Worm (Caenorhabditis elegans) whole organism, late embryonic: Measurements from ENCODE around the gene Y116A8C.468.
A peak's percentile ranks its signal among the peaks of the same experiment; 100 is the strongest.

ENCODE experiments used
- C08G9.2 ChIP-seq: sonication (generic microtip); optimal IDR thresholded peaks from 2 replicates; lab custom pipeline; 2016; ENCODE audit warnings: mild to moderate bottlenecking, missing genetic modification characterization, moderate library complexity, missing compliant biosample characterization
- C38D4.7 ChIP-seq: fragments of 200-800 bp; sonication (Bioruptor generic); optimal IDR thresholded peaks from 2 replicates; lab custom pipeline; 2018; ENCODE audit warnings: mild to moderate bottlenecking, missing genetic modification characterization, moderate library complexity, missing compliant biosample characterization
- K02D7.2 ChIP-seq: sonication (generic microtip); optimal IDR thresholded peaks from 2 replicates; lab custom pipeline; 2017; ENCODE audit warnings: mild to moderate bottlenecking, missing genetic modification characterization, missing compliant biosample characterization
- K09A11.1 ChIP-seq: sonication (generic microtip); optimal IDR thresholded peaks from 2 replicates; lab custom pipeline; 2017; ENCODE audit warnings: antibody characterized with exemption, mild to moderate bottlenecking, missing genetic modification characterization, missing compliant biosample characterization; ENCODE audit not compliant: insufficient read depth
- Y22D7AL.16 ChIP-seq: sonication (generic microtip); optimal IDR thresholded peaks from 2 replicates; lab custom pipeline; 2016; ENCODE audit warnings: missing genetic modification characterization, missing compliant biosample characterization
- ahr-1 ChIP-seq: sonication (generic microtip); optimal IDR thresholded peaks from 2 replicates; lab custom pipeline; 2016; ENCODE audit warnings: missing genetic modification characterization, missing compliant biosample characterization
- ama-1 ChIP-seq: fragments of 150-350 bp; optimal IDR thresholded peaks from 2 replicates; lab custom pipeline; 2014
- ceh-14 ChIP-seq: sonication (generic microtip); optimal IDR thresholded peaks from 2 replicates; lab custom pipeline; 2016; ENCODE audit warnings: missing genotype, missing genetic modification characterization, missing compliant biosample characterization
- ceh-19 ChIP-seq: fragments of 200-800 bp; sonication (Bioruptor generic); optimal IDR thresholded peaks from 2 replicates; lab custom pipeline; 2018; ENCODE audit warnings: mild to moderate bottlenecking, missing genetic modification characterization, missing compliant biosample characterization
- ceh-2 ChIP-seq: sonication (generic microtip); optimal IDR thresholded peaks from 2 replicates; lab custom pipeline; 2016; ENCODE audit warnings: missing genotype, missing genetic modification characterization, missing compliant biosample characterization
- ceh-24 ChIP-seq: sonication (generic microtip); optimal IDR thresholded peaks from 2 replicates; lab custom pipeline; 2016; ENCODE audit warnings: mild to moderate bottlenecking, missing genetic modification characterization, missing compliant biosample characterization
- ceh-31 ChIP-seq: sonication (generic microtip); optimal IDR thresholded peaks from 2 replicates; lab custom pipeline; 2016; ENCODE audit warnings: missing genetic modification characterization, missing compliant biosample characterization
- ceh-34 ChIP-seq: sonication (generic microtip); optimal IDR thresholded peaks from 2 replicates; lab custom pipeline; 2016; ENCODE audit warnings: mild to moderate bottlenecking, missing genetic modification characterization, missing compliant biosample characterization
- ceh-48 ChIP-seq: sonication (generic microtip); optimal IDR thresholded peaks from 2 replicates; lab custom pipeline; 2016; ENCODE audit warnings: missing genetic modification characterization, inconsistent platforms, missing compliant biosample characterization
- ceh-6 ChIP-seq: fragments of 200-800 bp; sonication (Bioruptor generic); optimal IDR thresholded peaks from 2 replicates; lab custom pipeline; 2018; ENCODE audit warnings: mild to moderate bottlenecking, missing genetic modification characterization, missing compliant biosample characterization
- che-1 ChIP-seq: sonication (generic microtip); optimal IDR thresholded peaks from 2 replicates; lab custom pipeline; 2016; ENCODE audit warnings: mild to moderate bottlenecking, missing genetic modification characterization, missing compliant biosample characterization
- dmd-4 ChIP-seq: sonication (generic microtip); optimal IDR thresholded peaks from 2 replicates; lab custom pipeline; 2016; ENCODE audit warnings: borderline replicate concordance, missing genetic modification characterization, missing compliant biosample characterization
- elt-4 ChIP-seq: sonication (generic microtip); optimal IDR thresholded peaks from 2 replicates; lab custom pipeline; 2016; ENCODE audit warnings: missing genetic modification characterization, missing compliant biosample characterization
- ets-4 ChIP-seq: sonication (generic microtip); optimal IDR thresholded peaks from 2 replicates; lab custom pipeline; 2016; ENCODE audit warnings: missing genetic modification characterization, missing compliant biosample characterization
- eyg-1 ChIP-seq: sonication (generic microtip); optimal IDR thresholded peaks from 2 replicates; lab custom pipeline; 2016; ENCODE audit warnings: missing genotype, missing genetic modification characterization, missing compliant biosample characterization
- fax-1 ChIP-seq: sonication (generic microtip); optimal IDR thresholded peaks from 2 replicates; lab custom pipeline; 2016; ENCODE audit warnings: missing genotype, missing genetic modification characterization, missing compliant biosample characterization
- fkh-6 ChIP-seq: sonication (generic microtip); optimal IDR thresholded peaks from 2 replicates; lab custom pipeline; 2016; ENCODE audit warnings: missing genetic modification characterization, missing compliant biosample characterization
- gmeb-2 ChIP-seq: sonication (generic microtip); optimal IDR thresholded peaks from 2 replicates; lab custom pipeline; 2016; ENCODE audit warnings: missing genetic modification characterization, inconsistent platforms, missing compliant biosample characterization
- hlh-13 ChIP-seq: fragments of 200-800 bp; sonication (Bioruptor generic); optimal IDR thresholded peaks from 2 replicates; lab custom pipeline; 2018; ENCODE audit warnings: mild to moderate bottlenecking, missing genetic modification characterization, missing compliant biosample characterization
- hlh-8 ChIP-seq: sonication (generic microtip); optimal IDR thresholded peaks from 2 replicates; lab custom pipeline; 2016; ENCODE audit warnings: missing genotype, missing genetic modification characterization, missing compliant biosample characterization
- lin-11 ChIP-seq: fragments of 200-800 bp; sonication (Bioruptor generic); optimal IDR thresholded peaks from 2 replicates; lab custom pipeline; 2018; ENCODE audit warnings: mild to moderate bottlenecking, missing genetic modification characterization, missing compliant biosample characterization
- madf-2 ChIP-seq: sonication (generic microtip); optimal IDR thresholded peaks from 2 replicates; lab custom pipeline; 2017; ENCODE audit warnings: missing genetic modification characterization, missing compliant biosample characterization
- nhr-11 ChIP-seq: fragments of 150-350 bp; optimal IDR thresholded peaks from 2 replicates; lab custom pipeline; 2014; ENCODE audit warnings: missing biosample characterization, missing genetic modification characterization
- nhr-232 ChIP-seq: sonication (generic microtip); optimal IDR thresholded peaks from 2 replicates; lab custom pipeline; 2016; ENCODE audit warnings: missing genetic modification characterization, missing compliant biosample characterization
- npax-4 ChIP-seq: sonication (generic microtip); optimal IDR thresholded peaks from 2 replicates; lab custom pipeline; 2016; ENCODE audit warnings: missing genetic modification characterization, missing compliant biosample characterization
- odd-2 ChIP-seq: sonication (generic microtip); optimal IDR thresholded peaks from 2 replicates; lab custom pipeline; 2017; ENCODE audit warnings: antibody characterized with exemption, mild to moderate bottlenecking, missing genetic modification characterization, missing compliant biosample characterization
- pag-3 ChIP-seq: sonication (generic microtip); optimal IDR thresholded peaks from 2 replicates; lab custom pipeline; 2016; ENCODE audit warnings: missing compliant biosample characterization, missing genetic modification characterization, borderline replicate concordance
- pax-1 ChIP-seq: fragments of 150-350 bp; optimal IDR thresholded peaks from 2 replicates; lab custom pipeline; 2014; ENCODE audit warnings: missing biosample characterization, missing genetic modification characterization
- pha-2 ChIP-seq: sonication (generic microtip); optimal IDR thresholded peaks from 2 replicates; lab custom pipeline; 2017; ENCODE audit warnings: mild to moderate bottlenecking, missing genetic modification characterization, missing compliant biosample characterization
- pha-4 ChIP-seq: fragments of 150-350 bp; optimal IDR thresholded peaks from 2 replicates; lab custom pipeline; 2018; ENCODE audit warnings: missing biosample characterization, missing genetic modification reagents, missing genetic modification characterization
- pqm-1 ChIP-seq: sonication (generic microtip); optimal IDR thresholded peaks from 2 replicates; lab custom pipeline; 2016; ENCODE audit warnings: missing genetic modification characterization, missing compliant biosample characterization
- ref-2 ChIP-seq: sonication (generic microtip); optimal IDR thresholded peaks from 2 replicates; lab custom pipeline; 2016; ENCODE audit warnings: missing genetic modification characterization, missing compliant biosample characterization
- syd-9 ChIP-seq: sonication (generic microtip); optimal IDR thresholded peaks from 2 replicates; lab custom pipeline; 2016; ENCODE audit warnings: mild to moderate bottlenecking, missing genetic modification characterization, moderate library complexity, missing compliant biosample characterization
- tbx-2 ChIP-seq: sonication (generic microtip); optimal IDR thresholded peaks from 2 replicates; lab custom pipeline; 2016; ENCODE audit warnings: missing genetic modification characterization, missing compliant biosample characterization
- tbx-7 ChIP-seq: sonication (generic microtip); optimal IDR thresholded peaks from 2 replicates; lab custom pipeline; 2016; ENCODE audit warnings: missing genotype, missing genetic modification characterization, missing compliant biosample characterization
- ttx-3 ChIP-seq: sonication (generic microtip); optimal IDR thresholded peaks from 2 replicates; lab custom pipeline; 2016; ENCODE audit warnings: missing genetic modification reagents, missing genetic modification characterization, missing compliant biosample characterization
- unc-3 ChIP-seq, 2 experiments: fragments of 200-800 bp in 1 of 2; sonication (Bioruptor generic) in 1 of 2; sonication (generic microtip) in 1 of 2; conservative IDR thresholded peaks in 1 of 2; optimal IDR thresholded peaks in 1 of 2; 2 replicates each; pipeline versions ENCODE4 v1.3.6 to Lab custom; 2016 to 2022; ENCODE audit warnings: missing compliant biosample characterization in 2 of 2, missing genetic modification characterization in 2 of 2, missing genetic modification reagents in 1 of 2
- unc-42 ChIP-seq: sonication (generic microtip); optimal IDR thresholded peaks from 2 replicates; lab custom pipeline; 2016; ENCODE audit warnings: missing genotype, missing genetic modification characterization, missing compliant biosample characterization
- unc-86 ChIP-seq: sonication (generic microtip); optimal IDR thresholded peaks from 2 replicates; lab custom pipeline; 2016; ENCODE audit warnings: missing genetic modification characterization, missing compliant biosample characterization
- zip-5 ChIP-seq: sonication (generic microtip); optimal IDR thresholded peaks from 2 replicates; lab custom pipeline; 2016; ENCODE audit warnings: missing genetic modification characterization, missing compliant biosample characterization
- ztf-16 ChIP-seq: sonication (generic microtip); optimal IDR thresholded peaks from 2 replicates; lab custom pipeline; 2017; ENCODE audit warnings: missing genetic modification characterization, missing compliant biosample characterization

Gene Y116A8C.468

ce11 chrIV:16946746-16947145, 28.6 kb downstream of the Y116A8C.468 start, which contains the start of the genes Y116A8C.9 and arf-6 (continued):
- TF ChIP-seq pag-3 (no peak), dmd-4 (tag; lab: Kevin White, UChicago) (peak; percentile 18), pax-1 (no peak), pha-2 (tag; lab: Kevin White, UChicago) (no peak), fkh-6 (tag; lab: Kevin White, UChicago) (no peak), npax-4 (peak; percentile 6), ceh-6 (GFP tag; lab: Kevin White, UChicago) (no peak), C08G9.2 (tag; lab: Kevin White, UChicago) (peak; percentile 22), ceh-24 (tag; lab: Kevin White, UChicago) (no peak), ama-1 (no peak), ceh-19 (peak; percentile 68), lin-11 (no peak), unc-42 (tag; lab: Kevin White, UChicago) (peak; percentile 58), ttx-3 (tag; lab: Kevin White, UChicago) (peak; percentile 68), hlh-13 (peak; percentile 7), gmeb-2 (tag; lab: Kevin White, UChicago) (peak; percentile 56), tbx-7 (tag; lab: Kevin White, UChicago) (peak; percentile 36), ztf-16 (peak; percentile 54), ceh-48 (peak; percentile 92), C38D4.7 (peak; percentile 62), odd-2 (no peak), ref-2 (tag; lab: Kevin White, UChicago) (peak; percentile 1), ceh-14 (tag; lab: Kevin White, UChicago) (peak; percentile 32), K09A11.1 (tag; lab: Kevin White, UChicago) (peak; percentile 48), nhr-11 (tag; lab: Kevin White, UChicago) (no peak), ceh-31 (tag; lab: Kevin White, UChicago) (peak; percentile 61), zip-5 (peak; percentile 43), ahr-1 (tag; lab: Kevin White, UChicago) (peak; percentile 62), tbx-2 (tag; lab: Kevin White, UChicago) (peak; percentile 42), unc-3 (GFP tag; conservative IDR thresholded peaks at IDR 0.05; lab: Robert Waterston, UW) (no peak), unc-3 (tag; optimal IDR thresholded peaks at IDR 0.05; lab: Kevin White, UChicago) (peak; percentile 53), hlh-8 (tag; lab: Kevin White, UChicago) (peak; percentile 22), Y22D7AL.16 (peak; percentile 45), pqm-1 (tag; lab: Kevin White, UChicago) (no peak), ets-4 (no peak), madf-2 (tag; lab: Kevin White, UChicago) (peak; percentile 27), ceh-34 (tag; lab: Kevin White, UChicago) (peak; percentile 59), K02D7.2 (tag; lab: Kevin White, UChicago) (peak; percentile 54), elt-4 (tag; lab: Kevin White, UChicago) (no peak), nhr-232 (no peak)

- no peak for TF ChIP-seq eyg-1 (tag; lab: Kevin White, UChicago)
- TF ChIP-seq hlh-8 (tag; lab: Kevin White, UChicago) = no peak
- no peak for TF ChIP-seq fax-1 (tag; lab: Kevin White, UChicago)
- TF ChIP-seq pha-4 (tag; lab: Kevin White, UChicago) = no peak
- no peak for TF ChIP-seq ceh-31 (tag; lab: Kevin White, UChicago)
- no peak for TF ChIP-seq lin-11
- TF ChIP-seq ceh-14 (tag; lab: Kevin White, UChicago) = no peak
- no peak for TF ChIP-seq syd-9 (tag; lab: Kevin White, UChicago)
- no peak for TF ChIP-seq che-1 (tag; lab: Kevin White, UChicago)
- TF ChIP-seq unc-86 (tag; lab: Kevin White, UChicago) = no peak
- no peak for TF ChIP-seq ceh-2 (tag; lab: Kevin White, UChicago)
- no peak for TF ChIP-seq K02D7.2 (tag; lab: Kevin White, UChicago)
These were observed 31.6 kb downstream of the Y116A8C.468 start, which contains the start of gene rad-54.B for ce11 chrIV:16949767-16950166. Gene rad-54.B (plus strand): TSS chrIV:16950067.
